Worm (Caenorhabditis elegans): ENCODE results near the gene C13E3.1.

DNA sequence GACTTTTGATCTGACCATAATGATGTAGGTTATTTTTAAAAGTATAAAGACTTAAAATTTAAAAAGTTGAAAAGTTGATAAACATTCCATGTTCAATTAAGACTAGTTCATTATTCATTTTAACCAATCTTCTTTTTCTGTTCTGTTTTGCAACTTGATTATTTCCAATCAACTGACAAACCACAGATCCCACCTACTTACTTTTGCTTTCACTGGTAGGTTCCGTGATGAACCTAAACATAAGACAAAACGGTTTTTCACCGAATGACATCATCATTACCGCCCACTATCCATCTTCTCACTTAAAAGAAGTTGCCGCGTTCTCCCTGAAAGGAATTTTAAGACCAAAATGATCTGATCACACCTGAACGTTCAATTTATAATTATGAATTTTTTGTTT lies 36.8 kb downstream of the C13E3.1 start:
- TF ChIP-seq tbx-2 (tag; optimal IDR thresholded peaks at IDR 0.05) (no peak), unc-86 (tag; optimal IDR thresholded peaks at IDR 0.05) (no peak), elt-2 (tag; optimal IDR thresholded peaks at IDR 0.05) (no peak), unc-55 (GFP tag; optimal IDR thresholded peaks at IDR 0.05) (no peak), rnt-1 (tag; optimal IDR thresholded peaks at IDR 0.05) (no peak), fax-1 (tag; optimal IDR thresholded peaks at IDR 0.05) (no peak), pha-4 (tag; optimal IDR thresholded peaks at IDR 0.05) (no peak), nfya-1 (tag; optimal IDR thresholded peaks at IDR 0.05) (no peak), pat-9 (tag; optimal IDR thresholded peaks at IDR 0.05) (no peak), gmeb-2 (tag; optimal IDR thresholded peaks at IDR 0.05) (no peak)

Measured in whole organism, late embryonic.